Worm (Caenorhabditis elegans) whole organism, L1 larva: Measurements from ENCODE around the gene srh-28.

Experiments used
- C16A3.4 ChIP-seq: fragments of 150-350 bp; optimal IDR thresholded peaks from 2 replicates; lab custom pipeline; 2014; ENCODE audit warnings: missing biosample characterization, missing genetic modification characterization
- C34B4.2 ChIP-seq: sonication (generic microtip); optimal IDR thresholded peaks from 2 replicates; lab custom pipeline; 2017; ENCODE audit warnings: mild to moderate bottlenecking, missing genetic modification characterization, missing compliant biosample characterization
- Y116A8C.19 ChIP-seq: sonication (generic microtip); optimal IDR thresholded peaks from 2 replicates; lab custom pipeline; 2016; ENCODE audit warnings: missing compliant biosample characterization, missing genetic modification characterization, borderline replicate concordance
- alr-1 ChIP-seq: fragments of 200-800 bp; sonication (Bioruptor generic); optimal IDR thresholded peaks from 2 replicates; lab custom pipeline; 2018; ENCODE audit warnings: borderline replicate concordance, mild to moderate bottlenecking, missing genetic modification characterization, missing compliant biosample characterization
- aly-2 ChIP-seq: fragments of 150-350 bp; optimal IDR thresholded peaks from 2 replicates; lab custom pipeline; 2014; ENCODE audit warnings: missing biosample characterization, missing genetic modification characterization
- ama-1 ChIP-seq: fragments of 150-350 bp; optimal IDR thresholded peaks from 2 replicates; lab custom pipeline; 2014
- blmp-1 ChIP-seq: fragments of 150-350 bp; optimal IDR thresholded peaks from 2 replicates; lab custom pipeline; 2014; ENCODE audit warnings: missing biosample characterization, missing genetic modification characterization
- ceh-8 ChIP-seq: fragments of 200-800 bp; sonication (Bioruptor generic); optimal IDR thresholded peaks from 2 replicates; lab custom pipeline; 2018; ENCODE audit warnings: mild to moderate bottlenecking, missing genetic modification characterization, moderate library complexity, missing compliant biosample characterization
- ceh-88 ChIP-seq: fragments of 200-800 bp; sonication (Bioruptor generic); IDR thresholded peaks from 2 replicates; pipeline ENCODE4 v1.3.6; 2022; ENCODE audit warnings: missing genetic modification characterization, missing compliant biosample characterization
- ceh-90 ChIP-seq: sonication (generic microtip); optimal IDR thresholded peaks from 2 replicates; lab custom pipeline; 2016; ENCODE audit warnings: missing genetic modification characterization, missing compliant biosample characterization
- dpl-1 ChIP-seq, 3 experiments: fragments of 150-350 bp in 2 of 3; sonication (generic microtip) in 1 of 3; optimal IDR thresholded peaks; 2 replicates each; lab custom pipeline; 2014 to 2017; ENCODE audit warnings: missing biosample characterization in 3 of 3, missing genetic modification characterization in 3 of 3, missing genetic modification reagents in 3 of 3
- dsc-1 ChIP-seq: sonication (generic microtip); optimal IDR thresholded peaks from 2 replicates; lab custom pipeline; 2016; ENCODE audit warnings: mild to moderate bottlenecking, missing genetic modification characterization, missing compliant biosample characterization
- efl-1 ChIP-seq, 4 experiments: fragments of 150-350 bp; optimal IDR thresholded peaks in 3 of 4; peaks in 1 of 4; 1 replicate in 1 of 4; 2 replicates in 3 of 4; lab custom pipeline; 2014; ENCODE audit warnings: missing biosample characterization in 2 of 4, missing genetic modification characterization in 2 of 4, missing genetic modification reagents in 2 of 4
- efl-3 ChIP-seq: fragments of 200-800 bp; sonication (Bioruptor generic); optimal IDR thresholded peaks from 2 replicates; lab custom pipeline; 2018; ENCODE audit warnings: mild to moderate bottlenecking, missing genetic modification characterization, missing compliant biosample characterization
- egl-13 ChIP-seq: sonication (generic microtip); optimal IDR thresholded peaks from 2 replicates; lab custom pipeline; 2016; ENCODE audit warnings: missing genotype, missing genetic modification reagents, missing genetic modification characterization, missing compliant biosample characterization
- elt-2 ChIP-seq: sonication (generic microtip); optimal IDR thresholded peaks from 2 replicates; lab custom pipeline; 2016; ENCODE audit warnings: missing genetic modification characterization, mild to moderate bottlenecking, inconsistent platforms, missing compliant biosample characterization, missing genetic modification reagents
- fkh-8 ChIP-seq: sonication (generic microtip); optimal IDR thresholded peaks from 2 replicates; lab custom pipeline; 2016; ENCODE audit warnings: mild to moderate bottlenecking, missing genetic modification characterization, missing compliant biosample characterization
- hlh-17 ChIP-seq: fragments of 200-800 bp; sonication (Bioruptor generic); optimal IDR thresholded peaks from 2 replicates; lab custom pipeline; 2018; ENCODE audit warnings: missing genetic modification characterization, mild to moderate bottlenecking, missing compliant biosample characterization, moderate library complexity, borderline replicate concordance
- hlh-4 ChIP-seq: sonication (generic microtip); optimal IDR thresholded peaks from 2 replicates; lab custom pipeline; 2016; ENCODE audit warnings: mild to moderate bottlenecking, missing genetic modification characterization, missing compliant biosample characterization
- hpl-2 ChIP-seq: fragments of 150-350 bp; optimal IDR thresholded peaks from 2 replicates; lab custom pipeline; 2014; ENCODE audit warnings: missing biosample characterization, missing genetic modification reagents, missing genetic modification characterization
- irx-1 ChIP-seq: sonication (generic microtip); optimal IDR thresholded peaks from 2 replicates; lab custom pipeline; 2016; ENCODE audit warnings: missing genetic modification characterization, missing compliant biosample characterization
- isw-1 ChIP-seq: fragments of 200-800 bp; sonication (Bioruptor generic); IDR thresholded peaks from 2 replicates; pipeline ENCODE4 v1.3.6; 2022; ENCODE audit warnings: missing genetic modification characterization, missing compliant biosample characterization
- lin-14 ChIP-seq: fragments of 200-800 bp; sonication (Bioruptor generic); optimal IDR thresholded peaks from 2 replicates; lab custom pipeline; 2018; ENCODE audit warnings: mild to moderate bottlenecking, missing genetic modification characterization, moderate library complexity, missing compliant biosample characterization
- lin-15B ChIP-seq: fragments of 150-350 bp; sonication (generic microtip); optimal IDR thresholded peaks from 3 replicates; lab custom pipeline; 2014; ENCODE audit warnings: missing biosample characterization, missing genetic modification characterization
- mab-9 ChIP-seq: fragments of 200-800 bp; sonication (Bioruptor generic); IDR thresholded peaks from 2 replicates; pipeline ENCODE4 v1.3.6; 2022; ENCODE audit warnings: missing genetic modification reagents, missing genetic modification characterization, missing compliant biosample characterization
- mdl-1 ChIP-seq, 2 experiments: fragments of 150-350 bp; optimal IDR thresholded peaks; 2 replicates each; lab custom pipeline; 2014 to 2017; ENCODE audit warnings: missing biosample characterization in 2 of 2, missing genetic modification characterization in 2 of 2, inconsistent platforms in 1 of 2
- nhr-12 ChIP-seq: sonication (generic microtip); optimal IDR thresholded peaks from 2 replicates; lab custom pipeline; 2017; ENCODE audit warnings: missing biosample characterization, missing genetic modification characterization
- nhr-19 ChIP-seq: fragments of 200-800 bp; sonication (Bioruptor generic); conservative IDR thresholded peaks from 2 replicates; pipeline ENCODE4 v1.3.6; 2022; ENCODE audit warnings: missing genetic modification characterization, missing compliant biosample characterization
- nhr-20 ChIP-seq: sonication (generic microtip); optimal IDR thresholded peaks from 2 replicates; lab custom pipeline; 2016; ENCODE audit warnings: mild to moderate bottlenecking, missing genetic modification characterization, missing compliant biosample characterization
- nhr-47 ChIP-seq: sonication (generic microtip); optimal IDR thresholded peaks from 2 replicates; lab custom pipeline; 2016; ENCODE audit warnings: mild to moderate bottlenecking, missing genetic modification characterization, moderate library complexity, missing compliant biosample characterization
- nhr-77 ChIP-seq: fragments of 150-350 bp; optimal IDR thresholded peaks from 2 replicates; lab custom pipeline; 2014; ENCODE audit warnings: missing biosample characterization, missing genetic modification characterization
- nhr-84 ChIP-seq: sonication (generic microtip); optimal IDR thresholded peaks from 2 replicates; lab custom pipeline; 2017; ENCODE audit warnings: missing biosample characterization, missing genetic modification characterization
- nhr-85 ChIP-seq: sonication (generic microtip); peaks from one replicate; lab custom pipeline; 2016; ENCODE audit warnings: missing genetic modification characterization, inconsistent platforms, missing compliant biosample characterization
- pag-3 ChIP-seq: sonication (generic microtip); optimal IDR thresholded peaks from 2 replicates; lab custom pipeline; 2017; ENCODE audit warnings: missing genetic modification characterization, mild to moderate bottlenecking, missing compliant biosample characterization, antibody characterized with exemption, borderline replicate concordance; ENCODE audit not compliant: insufficient read depth
- pax-3 ChIP-seq: fragments of 200-800 bp; sonication (Bioruptor generic); optimal IDR thresholded peaks from 2 replicates; lab custom pipeline; 2018; ENCODE audit warnings: mild to moderate bottlenecking, missing genetic modification characterization, moderate library complexity, missing compliant biosample characterization
- pqm-1 ChIP-seq: sonication (generic microtip); optimal IDR thresholded peaks from 3 replicates; lab custom pipeline; 2017; ENCODE audit warnings: missing biosample characterization, missing genetic modification characterization
- rnt-1 ChIP-seq: sonication (generic microtip); optimal IDR thresholded peaks from 2 replicates; lab custom pipeline; 2016; ENCODE audit warnings: mild to moderate bottlenecking, missing genetic modification characterization, moderate library complexity, missing compliant biosample characterization
- snpc-4 ChIP-seq: fragments of 150-350 bp; optimal IDR thresholded peaks from 2 replicates; lab custom pipeline; 2014; ENCODE audit warnings: missing biosample characterization, missing genetic modification characterization
- sptf-1 ChIP-seq: fragments of 150-350 bp; optimal IDR thresholded peaks from 2 replicates; lab custom pipeline; 2014; ENCODE audit warnings: missing biosample characterization, missing genetic modification characterization
- swsn-7 ChIP-seq: sonication (generic microtip); optimal IDR thresholded peaks from 2 replicates; lab custom pipeline; 2016; ENCODE audit warnings: missing genetic modification characterization, missing compliant biosample characterization
- tlp-1 ChIP-seq: fragments of 150-350 bp; optimal IDR thresholded peaks from 2 replicates; lab custom pipeline; 2014; ENCODE audit warnings: missing biosample characterization, missing genetic modification characterization
- unc-130 ChIP-seq: fragments of 150-350 bp; optimal IDR thresholded peaks from 2 replicates; lab custom pipeline; 2017; ENCODE audit warnings: missing biosample characterization, missing genetic modification characterization, inconsistent platforms
- vab-15 ChIP-seq: sonication (generic microtip); optimal IDR thresholded peaks from 2 replicates; lab custom pipeline; 2017; ENCODE audit warnings: missing genotype, mild to moderate bottlenecking, missing genetic modification characterization, missing compliant biosample characterization
- xbp-1 ChIP-seq: sonication (generic microtip); optimal IDR thresholded peaks from 2 replicates; lab custom pipeline; 2016; ENCODE audit warnings: missing genetic modification characterization, missing compliant biosample characterization
- zip-4 ChIP-seq: fragments of 200-800 bp; sonication (Bioruptor generic); optimal IDR thresholded peaks from 2 replicates; lab custom pipeline; 2018; ENCODE audit warnings: mild to moderate bottlenecking, missing genetic modification characterization, moderate library complexity, missing compliant biosample characterization
- ztf-11 ChIP-seq, 2 experiments: sonication (generic microtip); optimal IDR thresholded peaks; 2 replicates each; lab custom pipeline; 2016 to 2017; ENCODE audit warnings: missing genetic modification characterization in 2 of 2, missing biosample characterization in 1 of 2, missing compliant biosample characterization in 1 of 2

Gene srh-28

DNA sequence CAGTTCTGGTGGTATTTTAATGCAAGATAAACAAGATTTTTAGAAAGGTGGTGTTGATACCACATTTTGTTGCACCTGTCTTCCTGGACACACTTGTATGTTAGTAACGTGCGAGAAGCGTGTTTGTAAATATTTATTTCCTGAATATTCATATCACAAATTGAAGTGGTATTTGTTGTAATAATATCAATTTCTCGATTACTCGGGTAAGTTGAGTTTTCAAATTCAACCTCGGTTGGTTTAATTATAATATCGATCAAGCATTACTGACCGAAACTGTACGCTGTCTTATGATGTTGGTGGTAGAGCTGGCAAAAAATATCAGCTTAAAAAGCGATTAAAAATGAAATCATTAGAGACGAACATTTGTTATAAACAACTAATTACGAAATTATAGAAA, 28.4 kb upstream of the srh-28 start, which contains the start of gene dmsr-11:
Gene dmsr-11 (minus strand): TSS at position 101 of the 400 bp plus-strand sequence.
- TF ChIP-seq xbp-1 (tag; lab: Kevin White, UChicago) (no peak), swsn-7 (tag; lab: Kevin White, UChicago) (no peak)

- TF ChIP-seq Y116A8C.19 (tag; lab: Kevin White, UChicago) (no peak), efl-1 (optimal IDR thresholded peaks at IDR 0.05; lab: Kevin White, UChicago) (no peak), efl-1 (GFP tag; optimal IDR thresholded peaks at IDR 0.05 in 1 of 2; lab: Kevin White, UChicago) (peak in 1 of 2 experiments; percentile 71)
- TF ChIP-seq, all 84 proteins: peak for 1
These were observed 26.2 kb upstream of the srh-28 start, which contains the start of gene dmsr-10 for ce11 chrV:6801850-6802249. Gene dmsr-10, minus strand, starts transcription at chrV:6801950.

- no peak for TF ChIP-seq efl-3
- TF ChIP-seq blmp-1 (tag; lab: Kevin White, UChicago) = no peak
- TF ChIP-seq hlh-17 = no peak
- TF ChIP-seq fkh-8 (tag; lab: Kevin White, UChicago) = peak; percentile 30
These were observed 24.0 kb upstream of the srh-28 start, which contains the start of gene dmsr-9 for ce11 chrV:6799564-6799963. Gene dmsr-9, minus strand, starts transcription at chrV:6799664.

DNA sequence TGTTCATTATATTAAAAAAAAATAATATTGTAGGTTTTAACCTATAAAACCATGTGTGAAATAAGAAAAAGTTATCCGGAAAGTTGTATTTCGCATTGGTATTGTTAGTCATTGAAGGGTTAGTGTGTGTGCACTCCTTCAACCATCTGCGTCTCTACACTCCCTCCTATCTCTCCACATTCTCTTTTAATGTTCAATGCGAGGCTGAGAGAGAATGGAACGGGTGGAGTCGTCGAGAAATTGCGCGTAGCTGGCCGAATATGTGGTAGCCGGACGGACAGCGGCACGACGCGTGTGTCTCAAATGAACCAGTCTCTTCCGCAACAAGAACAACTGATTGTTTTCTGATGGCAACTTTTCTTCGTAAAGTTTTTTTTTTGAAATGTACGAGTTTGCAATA, 21.3 kb upstream of the srh-28 start:
- TF ChIP-seq hlh-4 (tag; lab: Kevin White, UChicago) (no peak), ceh-90 (tag; lab: Kevin White, UChicago) (no peak), pag-3 (tag; lab: Kevin White, UChicago) (no peak), aly-2 (tag; lab: Kevin White, UChicago) (no peak), elt-2 (tag; lab: Kevin White, UChicago) (no peak), tlp-1 (no peak), dsc-1 (peak; percentile 8), nhr-19 (no peak), mdl-1 (tag; optimal IDR thresholded peaks at IDR 0.05; lab: Kevin White, UChicago) (peak in 1 of 2 experiments; percentile 18), ceh-88 (GFP tag; lab: Robert Waterston, UW) (no peak), nhr-47 (tag; lab: Kevin White, UChicago) (peak; percentile 6), lin-14 (GFP tag; lab: Kevin White, UChicago) (peak; percentile 91), vab-15 (tag; lab: Kevin White, UChicago) (no peak), ama-1 (lab: Kevin White, UChicago) (no peak), dpl-1 (GFP tag; optimal IDR thresholded peaks at IDR 0.05; lab: Kevin White, UChicago) (peak in 1 of 3 experiments; percentile 4), isw-1 (no peak), Y116A8C.19 (tag; lab: Kevin White, UChicago) (no peak), egl-13 (no peak), fkh-8 (tag; lab: Kevin White, UChicago) (no peak), irx-1 (no peak), mab-9 (no peak), C34B4.2 (tag; lab: Kevin White, UChicago) (no peak), nhr-85 (tag; lab: Kevin White, UChicago) (peak; percentile 16), C16A3.4 (tag; lab: Kevin White, UChicago) (no peak), lin-15B (tag; lab: Kevin White, UChicago) (no peak), nhr-20 (tag; lab: Kevin White, UChicago) (peak; percentile 22), nhr-12 (no peak), pqm-1 (tag; lab: Kevin White, UChicago) (no peak), snpc-4 (tag; lab: Kevin White, UChicago) (peak; percentile 10), unc-130 (no peak), ztf-11 (tag; optimal IDR thresholded peaks at IDR 0.05; lab: Kevin White, UChicago) (no peak), hpl-2 (no peak), rnt-1 (tag; lab: Kevin White, UChicago) (peak; percentile 34), alr-1 (tag; lab: Kevin White, UChicago) (no peak), nhr-77 (tag; lab: Kevin White, UChicago) (no peak), sptf-1 (tag; lab: Kevin White, UChicago) (no peak), pax-3 (tag; lab: Kevin White, UChicago) (no peak), nhr-84 (tag; lab: Kevin White, UChicago) (no peak), ceh-8 (GFP tag; lab: Kevin White, UChicago) (no peak), zip-4 (no peak)
